Worm (Caenorhabditis elegans) whole organism, L2 larva: ENCODE data around the gene nap-1.

Experiments used
- C34F6.9 ChIP-seq: fragments of 150-350 bp; optimal IDR thresholded peaks from 2 replicates; lab custom pipeline; 2014; ENCODE audit warnings: missing biosample characterization, missing genetic modification characterization
- F13H6.1 ChIP-seq: sonication (generic microtip); optimal IDR thresholded peaks from 2 replicates; lab custom pipeline; 2016; ENCODE audit warnings: missing genetic modification characterization, missing compliant biosample characterization
- R02D3.7 ChIP-seq: fragments of 150-350 bp; optimal IDR thresholded peaks from 2 replicates; lab custom pipeline; 2014; ENCODE audit warnings: missing biosample characterization, missing genetic modification characterization
- Y55F3AM.14 ChIP-seq: fragments of 200-800 bp; sonication (Bioruptor generic); optimal IDR thresholded peaks from 2 replicates; lab custom pipeline; 2018; ENCODE audit warnings: mild to moderate bottlenecking, missing genetic modification characterization, missing compliant biosample characterization
- ZK546.5 ChIP-seq: sonication (generic microtip); optimal IDR thresholded peaks from 2 replicates; lab custom pipeline; 2017; ENCODE audit warnings: missing biosample characterization, missing genetic modification characterization
- aly-2 ChIP-seq: fragments of 150-350 bp; optimal IDR thresholded peaks from 2 replicates; lab custom pipeline; 2014; ENCODE audit warnings: missing biosample characterization, missing genetic modification characterization
- ama-1 ChIP-seq: fragments of 150-350 bp; optimal IDR thresholded peaks from 2 replicates; lab custom pipeline; 2018; ENCODE audit warnings: inconsistent platforms
- blmp-1 ChIP-seq: sonication (generic microtip); optimal IDR thresholded peaks from 2 replicates; lab custom pipeline; 2017; ENCODE audit warnings: missing genetic modification characterization, mild to moderate bottlenecking, missing compliant biosample characterization, antibody characterized with exemption, moderate library complexity; ENCODE audit not compliant: insufficient read depth
- ceh-16 ChIP-seq: fragments of 150-350 bp; optimal IDR thresholded peaks from 2 replicates; lab custom pipeline; 2014; ENCODE audit warnings: missing biosample characterization, missing genetic modification characterization
- ceh-82 ChIP-seq: fragments of 150-350 bp; optimal IDR thresholded peaks from 2 replicates; lab custom pipeline; 2014; ENCODE audit warnings: missing biosample characterization, missing genetic modification characterization
- dmd-4 ChIP-seq: sonication (generic microtip); optimal IDR thresholded peaks from 2 replicates; lab custom pipeline; 2017; ENCODE audit warnings: missing biosample characterization, missing genetic modification characterization
- egl-27 ChIP-seq: sonication (generic microtip); optimal IDR thresholded peaks from 3 replicates; lab custom pipeline; 2017; ENCODE audit warnings: missing biosample characterization, missing genetic modification reagents, missing genetic modification characterization
- elt-1 ChIP-seq: fragments of 150-350 bp; optimal IDR thresholded peaks from 2 replicates; lab custom pipeline; 2014; ENCODE audit warnings: missing biosample characterization, missing genetic modification characterization
- gmeb-1 ChIP-seq: fragments of 150-350 bp; optimal IDR thresholded peaks from 2 replicates; lab custom pipeline; 2014; ENCODE audit warnings: missing biosample characterization, missing genetic modification characterization
- lin-11 ChIP-seq: fragments of 150-350 bp; sonication (generic microtip); optimal IDR thresholded peaks from 2 replicates; lab custom pipeline; 2014; ENCODE audit warnings: missing biosample characterization, missing genetic modification characterization, inconsistent platforms, mixed read lengths
- lin-39 ChIP-seq: fragments of 150-350 bp; optimal IDR thresholded peaks from 2 replicates; lab custom pipeline; 2014; ENCODE audit warnings: missing biosample characterization, missing genetic modification reagents, missing genetic modification characterization
- mab-5 ChIP-seq: fragments of 150-350 bp; optimal IDR thresholded peaks from 2 replicates; lab custom pipeline; 2014; ENCODE audit warnings: missing biosample characterization, missing genetic modification characterization
- nhr-10 ChIP-seq: sonication (generic microtip); optimal IDR thresholded peaks from 2 replicates; lab custom pipeline; 2017; ENCODE audit warnings: missing biosample characterization, missing genetic modification characterization
- nhr-12 ChIP-seq: fragments of 150-350 bp; optimal IDR thresholded peaks from 2 replicates; lab custom pipeline; 2014; ENCODE audit warnings: missing biosample characterization, missing genetic modification characterization
- nhr-129 ChIP-seq: fragments of 150-350 bp; optimal IDR thresholded peaks from 2 replicates; lab custom pipeline; 2014; ENCODE audit warnings: missing biosample characterization, missing genetic modification characterization
- nhr-21 ChIP-seq: fragments of 150-350 bp; optimal IDR thresholded peaks from 2 replicates; lab custom pipeline; 2014; ENCODE audit warnings: missing biosample characterization, missing genetic modification characterization
- nhr-23 ChIP-seq: fragments of 150-350 bp; optimal IDR thresholded peaks from 2 replicates; lab custom pipeline; 2014; ENCODE audit warnings: missing biosample characterization, missing genetic modification reagents, missing genetic modification characterization
- nhr-25 ChIP-seq: fragments of 150-350 bp; sonication (generic microtip); optimal IDR thresholded peaks from 3 replicates; lab custom pipeline; 2014; ENCODE audit warnings: missing biosample characterization, missing genetic modification characterization
- nhr-6 ChIP-seq: fragments of 150-350 bp; optimal IDR thresholded peaks from 2 replicates; lab custom pipeline; 2014; ENCODE audit warnings: missing biosample characterization, missing genetic modification characterization
- peb-1 ChIP-seq: fragments of 150-350 bp; optimal IDR thresholded peaks from 2 replicates; lab custom pipeline; 2014; ENCODE audit warnings: missing biosample characterization, missing genetic modification characterization
- sem-4 ChIP-seq: fragments of 150-350 bp; optimal IDR thresholded peaks from 2 replicates; lab custom pipeline; 2014; ENCODE audit warnings: missing biosample characterization, missing genetic modification reagents, missing genetic modification characterization
- skn-1 ChIP-seq: sonication (generic microtip); optimal IDR thresholded peaks from 2 replicates; lab custom pipeline; 2017; ENCODE audit warnings: missing biosample characterization, missing genetic modification characterization
- sma-3 ChIP-seq: sonication (generic microtip); optimal IDR thresholded peaks from 2 replicates; lab custom pipeline; 2016; ENCODE audit warnings: missing genetic modification reagents, missing genetic modification characterization, missing compliant biosample characterization
- sma-9 ChIP-seq, 2 experiments: fragments of 150-350 bp in 1 of 2; sonication (generic microtip) in 1 of 2; optimal IDR thresholded peaks; 2 replicates each; lab custom pipeline; 2014 to 2016; ENCODE audit warnings: missing genetic modification characterization in 2 of 2, mild to moderate bottlenecking in 1 of 2, missing biosample characterization in 1 of 2, missing compliant biosample characterization in 1 of 2, missing genetic modification reagents in 1 of 2, moderate library complexity in 1 of 2
- unc-55 ChIP-seq: fragments of 150-350 bp; sonication (generic microtip); optimal IDR thresholded peaks from 3 replicates; lab custom pipeline; 2014; ENCODE audit warnings: missing biosample characterization, missing genetic modification reagents, missing genetic modification characterization
- zag-1 ChIP-seq: fragments of 150-350 bp; optimal IDR thresholded peaks from 2 replicates; lab custom pipeline; 2014; ENCODE audit warnings: missing biosample characterization, missing genetic modification characterization
- ztf-1 ChIP-seq: fragments of 200-800 bp; sonication (Bioruptor generic); conservative IDR thresholded peaks from 2 replicates; pipeline ENCODE4 v1.3.6; 2022; ENCODE audit warnings: missing genetic modification characterization, missing compliant biosample characterization
- ztf-11 ChIP-seq: sonication (generic microtip); optimal IDR thresholded peaks from 2 replicates; lab custom pipeline; 2017; ENCODE audit warnings: missing biosample characterization, missing genetic modification characterization

The nap-1 gene

DNA sequence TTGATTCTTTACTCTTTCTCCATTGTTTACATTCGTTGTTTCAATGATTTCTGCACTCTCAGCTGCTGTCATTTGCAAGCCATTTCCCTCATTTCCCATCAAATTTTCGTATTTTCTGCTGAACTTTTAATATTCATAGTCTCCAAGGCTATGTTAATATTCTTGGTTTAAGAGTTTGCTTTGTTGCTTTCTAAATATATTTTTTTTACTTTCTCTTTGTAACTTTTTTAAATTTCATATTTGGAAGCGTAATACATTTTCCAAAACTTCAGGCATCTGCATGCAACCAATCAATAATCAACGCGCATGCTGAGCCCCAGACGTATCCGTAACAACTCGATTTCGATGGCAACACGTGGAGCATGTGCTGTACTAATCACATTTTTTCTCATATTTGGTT, 18.3 kb downstream of the nap-1 start, which contains the start of gene sqv-1:
TSS of gene sqv-1 (plus strand) at position 301 of the 400 bp plus-strand sequence.
- TF ChIP-seq sma-3 (GFP tag; lab: Kevin White, UChicago) (no peak), nhr-23 (tag; lab: Kevin White, UChicago) (no peak), nhr-6 (tag; lab: Kevin White, UChicago) (no peak), nhr-21 (tag; lab: Kevin White, UChicago) (no peak), nhr-10 (no peak), unc-55 (GFP tag; lab: Kevin White, UChicago) (no peak), zag-1 (tag; lab: Kevin White, UChicago) (no peak), C34F6.9 (no peak), ZK546.5 (tag; lab: Kevin White, UChicago) (no peak), blmp-1 (tag; lab: Kevin White, UChicago) (no peak), ceh-16 (tag; lab: Kevin White, UChicago) (no peak), skn-1 (tag; lab: Kevin White, UChicago) (no peak), sem-4 (tag; lab: Kevin White, UChicago) (no peak)

- peak; percentile 63 for TF ChIP-seq C34F6.9
- TF ChIP-seq unc-55 (GFP tag; lab: Kevin White, UChicago) = peak; percentile 36
- TF ChIP-seq elt-1 = no peak
- TF ChIP-seq, all 48 proteins: peak for 2
Measured at ce11 chrIV:8359716-8360407, 19.3 kb downstream of the nap-1 start, which contains the start of gene D2096.5. TSS of gene D2096.5 (minus strand) at chrIV:8359766.

DNA sequence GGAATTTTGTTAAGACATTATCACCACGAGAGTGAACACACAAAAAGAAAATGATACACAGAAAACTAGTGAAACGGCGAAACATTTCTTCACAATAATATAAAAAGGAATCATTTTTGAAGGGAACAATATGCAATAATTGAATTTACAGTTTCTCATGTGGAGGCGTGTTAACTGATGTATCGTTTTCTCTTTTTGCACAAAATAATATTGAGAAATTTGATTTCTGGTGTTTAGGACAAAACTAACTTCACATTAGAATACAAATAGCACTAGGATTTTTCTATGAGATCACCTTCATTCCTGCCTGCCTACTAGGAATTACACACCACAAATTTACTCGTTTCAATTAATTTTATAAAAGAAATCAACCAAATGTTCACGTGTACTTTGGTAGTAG, 20.6 kb downstream of the nap-1 start, which contains the start of gene D2096.13:
TSS of gene D2096.13 (minus strand) at position 101 of the 400 bp plus-strand sequence.
- TF ChIP-seq nhr-129 (no peak), nhr-25 (tag; lab: Kevin White, UChicago) (no peak), sem-4 (tag; lab: Kevin White, UChicago) (no peak), aly-2 (tag; lab: Kevin White, UChicago) (no peak), ama-1 (lab: Kevin White, UChicago) (no peak), nhr-10 (no peak), egl-27 (no peak), mab-5 (no peak), Y55F3AM.14 (no peak), nhr-6 (tag; lab: Kevin White, UChicago) (no peak), blmp-1 (tag; lab: Kevin White, UChicago) (no peak), lin-39 (tag; lab: Kevin White, UChicago) (no peak), sma-3 (GFP tag; lab: Kevin White, UChicago) (no peak)
- TF ChIP-seq, all 48 proteins: peak for 0

DNA sequence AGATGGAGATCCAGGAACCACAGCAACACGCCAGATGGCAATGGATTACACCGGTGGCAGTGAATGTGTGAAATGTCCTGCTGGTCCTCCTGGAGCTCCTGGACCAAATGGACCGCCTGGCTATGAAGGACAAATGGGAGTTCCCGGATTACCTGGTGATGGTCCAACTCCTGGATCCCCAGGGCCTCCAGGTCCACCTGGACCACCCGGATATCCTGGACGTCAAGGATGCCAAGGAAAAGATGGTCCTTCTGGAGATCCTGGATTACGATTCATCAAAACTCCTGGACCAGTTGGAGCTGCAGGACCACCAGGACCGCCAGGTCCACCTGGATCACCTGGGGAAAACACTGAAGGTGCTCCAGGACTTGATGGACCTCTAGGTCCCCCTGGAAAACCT, 21.8 kb downstream of the nap-1 start:
- TF ChIP-seq ama-1 (lab: Kevin White, UChicago) (no peak), mab-5 (no peak), elt-1 (no peak), nhr-25 (tag; lab: Kevin White, UChicago) (no peak), aly-2 (tag; lab: Kevin White, UChicago) (no peak), nhr-6 (tag; lab: Kevin White, UChicago) (no peak), ZK546.5 (tag; lab: Kevin White, UChicago) (no peak), lin-11 (tag; lab: Kevin White, UChicago) (no peak), nhr-23 (tag; lab: Kevin White, UChicago) (no peak), sma-9 (GFP tag; optimal IDR thresholded peaks at IDR 0.05; lab: Kevin White, UChicago) (no peak), sma-9 (tag; optimal IDR thresholded peaks at IDR 0.05; lab: Kevin White, UChicago) (no peak), R02D3.7 (tag; lab: Kevin White, UChicago) (no peak), ztf-1 (GFP tag; lab: Robert Waterston, UW) (no peak), nhr-12 (no peak), gmeb-1 (tag; lab: Kevin White, UChicago) (no peak), dmd-4 (tag; lab: Kevin White, UChicago) (no peak), skn-1 (tag; lab: Kevin White, UChicago) (no peak), peb-1 (tag; lab: Kevin White, UChicago) (no peak), ztf-11 (no peak)

ce11 chrIV:8355592-8355991, 23.5 kb downstream of the nap-1 start, which contains the start of the genes F17E9.2 and col-116:
TSS of gene F17E9.2 (plus strand) at chrIV:8355892.
TSS of gene col-116 (plus strand) at chrIV:8355906.
- no peak for TF ChIP-seq egl-27
- no peak for TF ChIP-seq blmp-1 (tag; lab: Kevin White, UChicago)
- TF ChIP-seq nhr-23 (tag; lab: Kevin White, UChicago) = no peak
- TF ChIP-seq nhr-12 = no peak
- TF ChIP-seq ceh-82 = no peak
- no peak for TF ChIP-seq F13H6.1 (tag; lab: Kevin White, UChicago)
